Fruit fly (Drosophila melanogaster): ENCODE results near the gene Cisd2.

Cisd2 gene

dm6 chr3R:29214262-29214661 lies 9.0 kb downstream of the Cisd2 start:
- TF ChIP-seq gl (tag; optimal IDR thresholded peaks at IDR 0.05) (peak; percentile 99), CG32121 (GFP tag; IDR thresholded peaks at IDR 0.05) (peak; percentile 100), CG4496 (GFP tag; IDR thresholded peaks at IDR 0.05) (peak; percentile 100), CG13204 (GFP tag; optimal IDR thresholded peaks at IDR 0.05) (peak; percentile 99), Pif1B (GFP tag; optimal IDR thresholded peaks at IDR 0.05) (peak; percentile 100), fd96Ca (GFP tag; IDR thresholded peaks at IDR 0.05) (peak; percentile 100), Snoo (tag; optimal IDR thresholded peaks at IDR 0.05) (peak; percentile 100), Pif1A (GFP tag; optimal IDR thresholded peaks at IDR 0.05) (peak; percentile 100), rn (GFP tag; IDR thresholded peaks at IDR 0.05) (peak; percentile 99), CG12605 (GFP tag; IDR thresholded peaks at IDR 0.05) (peak; percentile 100), CG9948 (tag; optimal IDR thresholded peaks at IDR 0.05) (peak; percentile 99), CG17806 (tag; optimal IDR thresholded peaks at IDR 0.05) (peak; percentile 100), CG10348 (GFP tag; IDR thresholded peaks at IDR 0.05) (peak; percentile 96), CG15710 (tag; optimal IDR thresholded peaks at IDR 0.05) (peak; percentile 100), CG14655 (GFP tag; optimal IDR thresholded peaks at IDR 0.05) (peak; percentile 100), CG8301 (tag; optimal IDR thresholded peaks at IDR 0.05) (peak; percentile 100), EcR (GFP tag; optimal IDR thresholded peaks at IDR 0.05) (peak; percentile 99), CG8159 (tag; optimal IDR thresholded peaks at IDR 0.05) (peak; percentile 100), CG34367 (tag; optimal IDR thresholded peaks at IDR 0.05) (peak; percentile 100), Ets98B (GFP tag; IDR thresholded peaks at IDR 0.05) (peak; percentile 100), D1 (tag; optimal IDR thresholded peaks at IDR 0.05) (peak; percentile 99)

dm6 chr3R:29213416-29213815 lies 9.8 kb downstream of the Cisd2 start:
- no peak for TF ChIP-seq CG17806 (tag; optimal IDR thresholded peaks at IDR 0.05)
- TF ChIP-seq rn (GFP tag; IDR thresholded peaks at IDR 0.05): no peak
- no peak for TF ChIP-seq gl (tag; optimal IDR thresholded peaks at IDR 0.05)
- TF ChIP-seq Ets98B (GFP tag; IDR thresholded peaks at IDR 0.05): no peak
- TF ChIP-seq CG8301 (tag; optimal IDR thresholded peaks at IDR 0.05): no peak
- TF ChIP-seq CG12605 (GFP tag; IDR thresholded peaks at IDR 0.05): no peak
- TF ChIP-seq CG34367 (tag; optimal IDR thresholded peaks at IDR 0.05): no peak
- no peak for TF ChIP-seq CG14655 (GFP tag; optimal IDR thresholded peaks at IDR 0.05)
- TF ChIP-seq CG9948 (tag; optimal IDR thresholded peaks at IDR 0.05): no peak
- no peak for TF ChIP-seq CG8159 (tag; optimal IDR thresholded peaks at IDR 0.05)
- TF ChIP-seq Pif1A (GFP tag; optimal IDR thresholded peaks at IDR 0.05): no peak
- no peak for TF ChIP-seq D1 (tag; optimal IDR thresholded peaks at IDR 0.05)
- no peak for TF ChIP-seq CG13204 (GFP tag; optimal IDR thresholded peaks at IDR 0.05)
- no peak for TF ChIP-seq CG10348 (GFP tag; IDR thresholded peaks at IDR 0.05)
- no peak for TF ChIP-seq fd96Ca (GFP tag; IDR thresholded peaks at IDR 0.05)
- TF ChIP-seq CG32121 (GFP tag; IDR thresholded peaks at IDR 0.05): no peak
- no peak for TF ChIP-seq Pif1B (GFP tag; optimal IDR thresholded peaks at IDR 0.05)

dm6 chr3R:29212534-29212933 lies 10.7 kb downstream of the Cisd2 start:
- TF ChIP-seq gl (tag; optimal IDR thresholded peaks at IDR 0.05) (no peak), CG10348 (GFP tag; IDR thresholded peaks at IDR 0.05) (no peak), CG15710 (tag; optimal IDR thresholded peaks at IDR 0.05) (no peak), CG14655 (GFP tag; optimal IDR thresholded peaks at IDR 0.05) (no peak), CG17806 (tag; optimal IDR thresholded peaks at IDR 0.05) (no peak), CG8159 (tag; optimal IDR thresholded peaks at IDR 0.05) (no peak), Pif1B (GFP tag; optimal IDR thresholded peaks at IDR 0.05) (no peak), Pif1A (GFP tag; optimal IDR thresholded peaks at IDR 0.05) (no peak), CG34367 (tag; optimal IDR thresholded peaks at IDR 0.05) (no peak), rn (GFP tag; IDR thresholded peaks at IDR 0.05) (no peak), CG4496 (GFP tag; IDR thresholded peaks at IDR 0.05) (no peak), fd96Ca (GFP tag; IDR thresholded peaks at IDR 0.05) (no peak), CG32121 (GFP tag; IDR thresholded peaks at IDR 0.05) (no peak)

- TF ChIP-seq gl (tag; optimal IDR thresholded peaks at IDR 0.05) (no peak), CG10348 (GFP tag; IDR thresholded peaks at IDR 0.05) (no peak), rn (GFP tag; IDR thresholded peaks at IDR 0.05) (no peak), Pif1B (GFP tag; optimal IDR thresholded peaks at IDR 0.05) (peak; percentile 19), CG13204 (GFP tag; optimal IDR thresholded peaks at IDR 0.05) (no peak), Snoo (tag; optimal IDR thresholded peaks at IDR 0.05) (no peak), CG32121 (GFP tag; IDR thresholded peaks at IDR 0.05) (peak; percentile 43; the same call in 1 of the 2 replicates), CG34367 (tag; optimal IDR thresholded peaks at IDR 0.05) (no peak), fd96Ca (GFP tag; IDR thresholded peaks at IDR 0.05) (peak; percentile 44; the same call in 1 of the 3 replicates), CG15710 (tag; optimal IDR thresholded peaks at IDR 0.05) (no peak), Ets98B (GFP tag; IDR thresholded peaks at IDR 0.05) (peak; percentile 23; the same call in 1 of the 2 replicates), CG17806 (tag; optimal IDR thresholded peaks at IDR 0.05) (peak; percentile 19), CG14655 (GFP tag; optimal IDR thresholded peaks at IDR 0.05) (peak; percentile 86), CG8301 (tag; optimal IDR thresholded peaks at IDR 0.05) (peak; percentile 79), CG12605 (GFP tag; IDR thresholded peaks at IDR 0.05) (no peak), EcR (GFP tag; optimal IDR thresholded peaks at IDR 0.05) (no peak), Pif1A (GFP tag; optimal IDR thresholded peaks at IDR 0.05) (no peak), D1 (tag; optimal IDR thresholded peaks at IDR 0.05) (no peak), CG4496 (GFP tag; IDR thresholded peaks at IDR 0.05) (peak; percentile 60; the same call in 2 of the 3 replicates), CG8159 (tag; optimal IDR thresholded peaks at IDR 0.05) (peak; percentile 19), CG9948 (tag; optimal IDR thresholded peaks at IDR 0.05) (peak; percentile 50)
Measured at dm6 chr3R:29211702-29212101, 11.5 kb downstream of the Cisd2 start.

- peak; percentile 64 for TF ChIP-seq CG34367 (tag; optimal IDR thresholded peaks at IDR 0.05)
- TF ChIP-seq CG13204 (GFP tag; optimal IDR thresholded peaks at IDR 0.05): peak; percentile 57
- peak; percentile 73 for TF ChIP-seq Snoo (tag; optimal IDR thresholded peaks at IDR 0.05)
- TF ChIP-seq EcR (GFP tag; optimal IDR thresholded peaks at IDR 0.05): peak; percentile 88
- peak; percentile 76 for TF ChIP-seq CG8159 (tag; optimal IDR thresholded peaks at IDR 0.05)
- TF ChIP-seq CG17806 (tag; optimal IDR thresholded peaks at IDR 0.05): peak; percentile 54
- peak; percentile 69 for TF ChIP-seq CG9948 (tag; optimal IDR thresholded peaks at IDR 0.05)
- TF ChIP-seq D1 (tag; optimal IDR thresholded peaks at IDR 0.05): peak; percentile 15
- TF ChIP-seq gl (tag; optimal IDR thresholded peaks at IDR 0.05): peak; percentile 40
- peak; percentile 76 for TF ChIP-seq CG8301 (tag; optimal IDR thresholded peaks at IDR 0.05)
- peak; percentile 76 for TF ChIP-seq CG32121 (GFP tag; IDR thresholded peaks at IDR 0.05)
- TF ChIP-seq CG4496 (GFP tag; IDR thresholded peaks at IDR 0.05): peak; percentile 86
- peak; percentile 86 for TF ChIP-seq CG14655 (GFP tag; optimal IDR thresholded peaks at IDR 0.05)
- TF ChIP-seq Pif1A (GFP tag; optimal IDR thresholded peaks at IDR 0.05): peak; percentile 77
- peak; percentile 80 for TF ChIP-seq CG15710 (tag; optimal IDR thresholded peaks at IDR 0.05)
- peak; percentile 79 for TF ChIP-seq fd96Ca (GFP tag; IDR thresholded peaks at IDR 0.05)
- peak; percentile 61 for TF ChIP-seq rn (GFP tag; IDR thresholded peaks at IDR 0.05)
- TF ChIP-seq CG10348 (GFP tag; IDR thresholded peaks at IDR 0.05): peak; percentile 72
- TF ChIP-seq CG12605 (GFP tag; IDR thresholded peaks at IDR 0.05): peak; percentile 92
- peak; percentile 83 for TF ChIP-seq Ets98B (GFP tag; IDR thresholded peaks at IDR 0.05)
- peak; percentile 88 for TF ChIP-seq Pif1B (GFP tag; optimal IDR thresholded peaks at IDR 0.05)
Measured at dm6 chr3R:29210542-29211393, 12.5 kb downstream of the Cisd2 start.

Data from whole organism, pupa.